Fruit fly (Drosophila melanogaster): ENCODE data around the gene CG5885.

DNA sequence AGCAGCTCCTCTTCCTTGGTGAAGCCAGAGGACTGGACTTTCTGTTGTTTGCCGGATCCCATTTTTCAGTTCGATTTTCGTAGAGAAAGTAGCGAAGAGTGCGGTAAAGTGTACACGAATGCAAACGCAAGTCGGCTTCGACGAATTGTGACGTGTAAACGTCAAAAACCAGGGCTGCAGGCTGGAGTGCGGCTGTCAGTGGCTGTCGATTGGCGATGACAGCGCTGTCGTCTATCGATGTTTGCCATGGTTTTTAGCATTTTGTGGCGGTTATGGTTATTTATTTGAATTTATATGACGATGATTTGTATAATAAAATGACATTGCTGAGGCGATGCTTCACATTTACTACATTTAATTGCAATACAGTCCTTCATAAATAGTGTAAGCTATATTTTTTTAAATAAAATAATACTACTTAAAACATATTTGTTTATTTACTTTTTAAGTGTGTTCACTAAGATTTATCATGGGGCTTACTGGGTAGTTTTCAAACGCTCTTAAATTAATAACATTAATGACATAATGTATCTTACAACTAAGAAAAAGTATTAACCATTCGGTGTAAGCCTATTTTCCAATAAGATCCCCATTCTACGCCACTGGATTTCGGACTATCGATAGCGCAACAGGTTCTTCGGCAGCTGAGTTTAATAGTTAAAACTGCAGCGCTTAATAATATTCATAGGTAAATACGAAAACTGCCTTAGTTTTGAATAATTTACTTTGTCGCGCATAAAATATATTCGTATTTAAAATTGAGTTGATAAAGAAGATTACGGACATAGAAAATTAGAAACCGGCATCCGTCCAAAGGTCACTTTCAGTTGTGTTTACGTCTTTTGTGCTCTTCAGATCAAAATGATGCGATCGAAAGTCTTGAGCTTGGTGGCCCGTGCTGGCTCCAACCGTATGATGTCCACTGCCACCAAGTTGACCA is at the start of gene CG5885, which contains the start of gene CG4598:
- TF ChIP-seq lbe (GFP tag; optimal IDR thresholded peaks at IDR 0.05) (peak; percentile 53), crc (GFP tag; optimal IDR thresholded peaks at IDR 0.05) (peak; percentile 22), nom (GFP tag; optimal IDR thresholded peaks at IDR 0.05) (peak; percentile 96), CG6765 (GFP tag; optimal IDR thresholded peaks at IDR 0.05) (peak; percentile 36)
